Worm (Caenorhabditis elegans): Measurements from ENCODE around the gene cpg-18.
A peak's percentile ranks its signal among the peaks of the same experiment; 100 is the strongest.

Gene cpg-18

ce11 chrIV:5701646-5702045 is 33.2 kb upstream of the cpg-18 start:
- TF ChIP-seq bed-1 (GFP tag; IDR thresholded peaks at IDR 0.05) (no peak), C06A6.2 (GFP tag; conservative IDR thresholded peaks at IDR 0.05) (no peak), nhr-90 (tag; optimal IDR thresholded peaks at IDR 0.05) (no peak), ets-4 (GFP tag; optimal IDR thresholded peaks at IDR 0.05) (no peak), ztf-22 (GFP tag; optimal IDR thresholded peaks at IDR 0.05) (no peak), tbx-9 (tag; optimal IDR thresholded peaks at IDR 0.05; ENCODE audit: borderline replicate concordance) (no peak), egrh-3 (GFP tag; IDR thresholded peaks at IDR 0.05) (no peak), B0035.1 (tag; optimal IDR thresholded peaks at IDR 0.05) (no peak), hmg-1.2 (GFP tag; IDR thresholded peaks at IDR 0.05) (no peak), ceh-40 (GFP tag; IDR thresholded peaks at IDR 0.05) (no peak), fkh-3 (tag; optimal IDR thresholded peaks at IDR 0.05) (no peak), snpc-4 (GFP tag; optimal IDR thresholded peaks at IDR 0.05) (no peak), snpc-4 (tag; optimal IDR thresholded peaks at IDR 0.05) (no peak)

DNA sequence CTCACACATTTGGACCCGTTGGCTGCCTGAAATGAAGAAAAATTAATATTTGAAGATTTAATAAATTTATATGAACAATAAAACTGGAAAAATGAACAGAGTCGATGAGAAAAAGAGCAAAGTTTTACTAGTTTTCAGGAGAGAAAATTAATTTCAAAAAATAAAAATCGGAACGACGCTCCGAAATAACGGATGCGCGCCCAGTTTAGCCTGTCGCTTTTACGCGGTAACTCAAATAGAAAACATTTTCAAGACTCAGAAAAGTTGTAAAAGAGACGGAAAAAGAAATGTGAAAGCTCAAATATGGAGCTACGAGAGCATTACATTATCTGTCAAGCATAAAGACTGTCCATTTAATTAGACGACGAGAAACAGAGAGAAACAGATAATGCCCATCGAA is 31.4 kb upstream of the cpg-18 start, which contains the start of the genes C55C3.73 and perm-5:
Gene C55C3.73, minus strand, starts transcription at position 9 of the 400 bp plus-strand sequence.
Gene perm-5, minus strand, starts transcription at position 26 of the 400 bp plus-strand sequence.
- TF ChIP-seq atf-7 (tag; optimal IDR thresholded peaks at IDR 0.05): no peak
- peak; percentile 85 for TF ChIP-seq attf-3 (GFP tag; conservative IDR thresholded peaks at IDR 0.05)

DNA sequence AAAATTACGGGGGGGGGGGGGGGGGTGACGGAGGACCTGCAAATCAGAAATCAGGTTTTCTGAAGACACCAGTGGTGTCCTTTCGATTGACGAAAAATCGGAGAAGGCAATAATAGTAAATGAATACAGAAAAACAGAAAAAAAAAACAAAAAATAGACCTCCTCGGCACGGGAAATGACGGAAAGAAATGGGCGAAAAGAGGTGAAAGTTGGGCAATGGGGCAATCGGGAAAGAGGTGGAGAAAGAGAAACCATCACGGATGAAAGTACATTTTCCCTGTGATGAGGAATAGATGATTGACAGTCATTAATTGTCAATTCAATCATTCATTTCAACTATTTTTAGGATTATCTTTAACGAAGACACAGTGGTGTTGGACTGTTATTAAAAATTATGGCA is 30.9 kb upstream of the cpg-18 start:
- TF ChIP-seq F10E7.11 (tag; optimal IDR thresholded peaks at IDR 0.05): no peak

ce11 chrIV:5706603-5707002 is 28.2 kb upstream of the cpg-18 start:
- no peak for TF ChIP-seq F49E8.2 (tag; optimal IDR thresholded peaks at IDR 0.05; ENCODE audit: insufficient read depth)
- TF ChIP-seq F37B4.10 (GFP tag; IDR thresholded peaks at IDR 0.05): no peak
- no peak for TF ChIP-seq C17E4.6 (GFP tag; IDR thresholded peaks at IDR 0.05)
- TF ChIP-seq mel-28 (tag; optimal IDR thresholded peaks at IDR 0.05; ENCODE audit: borderline replicate concordance): no peak
- no peak for TF ChIP-seq egl-44 (GFP tag; IDR thresholded peaks at IDR 0.05)
- TF ChIP-seq snpc-3.4 (tag; optimal IDR thresholded peaks at IDR 0.05): no peak
- TF ChIP-seq mxl-1 (tag; optimal IDR thresholded peaks at IDR 0.05): no peak
- no peak for TF ChIP-seq ztf-28 (GFP tag; IDR thresholded peaks at IDR 0.05)
- no peak for TF ChIP-seq efl-1 (GFP tag; optimal IDR thresholded peaks at IDR 0.05)
- TF ChIP-seq hsf-1 (GFP tag; IDR thresholded peaks at IDR 0.05): no peak
- TF ChIP-seq cebp-1 (GFP tag; IDR thresholded peaks at IDR 0.05): no peak
- TF ChIP-seq cebp-1 (tag; optimal IDR thresholded peaks at IDR 0.05): no peak
- TF ChIP-seq ZK185.1 (tag; optimal IDR thresholded peaks at IDR 0.05; ENCODE audit: poor library complexity, severe bottlenecking): no peak
- TF ChIP-seq ztf-25 (GFP tag; IDR thresholded peaks at IDR 0.05): no peak
- no peak for TF ChIP-seq ceh-40 (GFP tag; IDR thresholded peaks at IDR 0.05)
- no peak for TF ChIP-seq nhr-90 (tag; optimal IDR thresholded peaks at IDR 0.05)
- TF ChIP-seq let-526 (GFP tag; IDR thresholded peaks at IDR 0.05): no peak
- TF ChIP-seq attf-5 (GFP tag; optimal IDR thresholded peaks at IDR 0.05): no peak

DNA sequence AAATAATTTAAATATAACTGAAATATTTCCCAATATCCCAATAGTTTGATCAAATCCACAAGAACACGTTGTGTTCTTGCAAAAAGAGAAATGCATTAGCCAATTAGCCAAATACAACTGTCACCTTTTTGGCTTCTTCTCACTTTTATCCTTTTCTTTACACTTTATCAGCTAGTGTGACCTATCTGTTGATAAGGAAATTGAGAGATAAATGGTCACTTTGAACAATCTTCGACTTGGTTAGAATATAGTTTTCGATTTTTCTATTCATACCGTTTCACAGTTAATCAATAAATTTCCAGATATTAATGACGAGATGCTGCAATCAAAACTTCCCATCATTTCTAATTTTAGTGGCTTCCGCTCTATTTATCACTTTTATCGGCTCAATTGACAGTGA is 26.0 kb upstream of the cpg-18 start, which contains the start of gene C55C3.1:
Gene C55C3.1, plus strand, starts transcription at position 301 of the 400 bp plus-strand sequence.
- TF ChIP-seq ccch-3 (GFP tag; optimal IDR thresholded peaks at IDR 0.05): no peak
- TF ChIP-seq hmg-1.2 (GFP tag; IDR thresholded peaks at IDR 0.05): no peak
- TF ChIP-seq nhr-179 (tag; optimal IDR thresholded peaks at IDR 0.05): no peak
- TF ChIP-seq efl-1 (GFP tag; optimal IDR thresholded peaks at IDR 0.05): no peak
